Worm (Caenorhabditis elegans) whole organism, L3 larva: Measurements from ENCODE around the gene F36D4.6.

ENCODE experiments used
- R02D3.7 ChIP-seq: fragments of 150-350 bp; optimal IDR thresholded peaks from 2 replicates; lab custom pipeline; 2014; ENCODE audit warnings: missing biosample characterization, missing genetic modification characterization
- aly-2 ChIP-seq: fragments of 150-350 bp; optimal IDR thresholded peaks from 2 replicates; lab custom pipeline; 2014; ENCODE audit warnings: missing biosample characterization, missing genetic modification characterization
- ceh-16 ChIP-seq: sonication (generic microtip); optimal IDR thresholded peaks from 2 replicates; lab custom pipeline; 2017; ENCODE audit warnings: missing biosample characterization, missing genetic modification characterization
- ceh-28 ChIP-seq: fragments of 150-350 bp; optimal IDR thresholded peaks from 2 replicates; lab custom pipeline; 2014; ENCODE audit warnings: missing biosample characterization, missing genetic modification reagents, missing genetic modification characterization
- ceh-9 ChIP-seq: sonication (generic microtip); optimal IDR thresholded peaks from 2 replicates; lab custom pipeline; 2018; ENCODE audit warnings: missing biosample characterization, missing genetic modification characterization
- daf-12 ChIP-seq: fragments of 150-350 bp; optimal IDR thresholded peaks from 2 replicates; lab custom pipeline; 2014; ENCODE audit warnings: missing biosample characterization, missing genetic modification reagents, missing genetic modification characterization
- egl-27 ChIP-seq: sonication (generic microtip); optimal IDR thresholded peaks from 4 replicates; lab custom pipeline; 2017; ENCODE audit warnings: missing biosample characterization, missing genetic modification reagents, missing genetic modification characterization
- elt-2 ChIP-seq: sonication (generic microtip); optimal IDR thresholded peaks from 2 replicates; lab custom pipeline; 2016; ENCODE audit warnings: missing genetic modification reagents, mild to moderate bottlenecking, missing genetic modification characterization, missing compliant biosample characterization
- elt-3 ChIP-seq, 3 experiments: fragments of 150-350 bp in 1 of 3; sonication (generic microtip) in 2 of 3; optimal IDR thresholded peaks; 2 replicates in 2 of 3; 4 replicates in 1 of 3; lab custom pipeline; 2014 to 2017; ENCODE audit warnings: missing biosample characterization in 3 of 3, missing genetic modification characterization in 3 of 3
- eor-1 ChIP-seq, 2 experiments: fragments of 150-350 bp; optimal IDR thresholded peaks; 2 replicates each; lab custom pipeline; 2014 to 2018; ENCODE audit warnings: missing biosample characterization in 2 of 2, missing genetic modification characterization in 2 of 2
- fkh-10 ChIP-seq: sonication (generic microtip); optimal IDR thresholded peaks from 2 replicates; lab custom pipeline; 2017; ENCODE audit warnings: missing biosample characterization, missing genetic modification reagents, missing genetic modification characterization
- fkh-2 ChIP-seq: fragments of 150-350 bp; optimal IDR thresholded peaks from 2 replicates; lab custom pipeline; 2014; ENCODE audit warnings: missing biosample characterization, missing genetic modification reagents, missing genetic modification characterization
- hmg-11 ChIP-seq: sonication (generic microtip); optimal IDR thresholded peaks from 2 replicates; lab custom pipeline; 2016; ENCODE audit warnings: missing genetic modification characterization, missing compliant biosample characterization
- jun-1 ChIP-seq: fragments of 150-350 bp; optimal IDR thresholded peaks from 2 replicates; lab custom pipeline; 2014; ENCODE audit warnings: missing biosample characterization, missing genetic modification reagents, missing genetic modification characterization
- lin-15B ChIP-seq: fragments of 150-350 bp; optimal IDR thresholded peaks from 2 replicates; lab custom pipeline; 2014; ENCODE audit warnings: missing biosample characterization, missing genetic modification characterization
- lin-39 ChIP-seq: fragments of 150-350 bp; optimal IDR thresholded peaks from 2 replicates; lab custom pipeline; 2018; ENCODE audit warnings: missing biosample characterization, missing genetic modification reagents, missing genetic modification characterization
- lsy-12 ChIP-seq: sonication (generic microtip); optimal IDR thresholded peaks from 2 replicates; lab custom pipeline; 2016; ENCODE audit warnings: mild to moderate bottlenecking, missing genetic modification characterization, missing compliant biosample characterization
- mml-1 ChIP-seq: fragments of 150-350 bp; sonication (generic microtip); optimal IDR thresholded peaks from 3 replicates; lab custom pipeline; 2014; ENCODE audit warnings: missing biosample characterization, missing genetic modification characterization
- nhr-11 ChIP-seq: fragments of 150-350 bp; optimal IDR thresholded peaks from 2 replicates; lab custom pipeline; 2014; ENCODE audit warnings: missing biosample characterization, missing genetic modification characterization
- nhr-12 ChIP-seq: fragments of 150-350 bp; optimal IDR thresholded peaks from 2 replicates; lab custom pipeline; 2014; ENCODE audit warnings: missing biosample characterization, missing genetic modification characterization
- nhr-23 ChIP-seq: fragments of 150-350 bp; optimal IDR thresholded peaks from 2 replicates; lab custom pipeline; 2014; ENCODE audit warnings: missing biosample characterization, missing genetic modification reagents, missing genetic modification characterization
- nhr-237 ChIP-seq: fragments of 150-350 bp; optimal IDR thresholded peaks from 2 replicates; lab custom pipeline; 2014; ENCODE audit warnings: missing biosample characterization, missing genetic modification characterization
- nhr-25 ChIP-seq: sonication (generic microtip); optimal IDR thresholded peaks from 2 replicates; lab custom pipeline; 2017; ENCODE audit warnings: missing biosample characterization, missing genetic modification characterization
- nhr-28 ChIP-seq: fragments of 150-350 bp; optimal IDR thresholded peaks from 2 replicates; lab custom pipeline; 2014; ENCODE audit warnings: missing biosample characterization, missing genetic modification characterization
- nhr-67 ChIP-seq: fragments of 150-350 bp; optimal IDR thresholded peaks from 2 replicates; lab custom pipeline; 2014; ENCODE audit warnings: missing biosample characterization, missing genetic modification characterization
- nhr-76 ChIP-seq: fragments of 150-350 bp; sonication (generic microtip); optimal IDR thresholded peaks from 5 replicates; lab custom pipeline; 2014; ENCODE audit warnings: missing biosample characterization, missing genetic modification characterization
- nhr-77 ChIP-seq: fragments of 150-350 bp; optimal IDR thresholded peaks from 2 replicates; lab custom pipeline; 2014; ENCODE audit warnings: missing biosample characterization, missing genetic modification characterization
- pha-4 ChIP-seq: fragments of 150-350 bp; optimal IDR thresholded peaks from 2 replicates; lab custom pipeline; 2014; ENCODE audit warnings: missing biosample characterization, missing genetic modification reagents, missing genetic modification characterization
- pqm-1 ChIP-seq: fragments of 150-350 bp; optimal IDR thresholded peaks from 2 replicates; lab custom pipeline; 2017; ENCODE audit warnings: missing biosample characterization, missing genetic modification characterization, inconsistent platforms
- sea-2 ChIP-seq: fragments of 150-350 bp; sonication (generic microtip); optimal IDR thresholded peaks from 4 replicates; lab custom pipeline; 2014; ENCODE audit warnings: missing biosample characterization, missing genetic modification reagents, missing genetic modification characterization
- skn-1 ChIP-seq: fragments of 150-350 bp; optimal IDR thresholded peaks from 2 replicates; lab custom pipeline; 2014; ENCODE audit warnings: missing biosample characterization, missing genetic modification characterization
- tbx-2 ChIP-seq: sonication (generic microtip); optimal IDR thresholded peaks from 2 replicates; lab custom pipeline; 2016; ENCODE audit warnings: mild to moderate bottlenecking, missing genetic modification characterization, missing compliant biosample characterization
- unc-39 ChIP-seq: sonication (generic microtip); optimal IDR thresholded peaks from 4 replicates; lab custom pipeline; 2017; ENCODE audit warnings: missing biosample characterization, missing genetic modification characterization
- zag-1 ChIP-seq: fragments of 150-350 bp; optimal IDR thresholded peaks from 2 replicates; lab custom pipeline; 2014; ENCODE audit warnings: missing biosample characterization, missing genetic modification characterization
- ztf-11 ChIP-seq: fragments of 150-350 bp; optimal IDR thresholded peaks from 2 replicates; lab custom pipeline; 2014; ENCODE audit warnings: missing biosample characterization, missing genetic modification characterization

Gene F36D4.6

DNA sequence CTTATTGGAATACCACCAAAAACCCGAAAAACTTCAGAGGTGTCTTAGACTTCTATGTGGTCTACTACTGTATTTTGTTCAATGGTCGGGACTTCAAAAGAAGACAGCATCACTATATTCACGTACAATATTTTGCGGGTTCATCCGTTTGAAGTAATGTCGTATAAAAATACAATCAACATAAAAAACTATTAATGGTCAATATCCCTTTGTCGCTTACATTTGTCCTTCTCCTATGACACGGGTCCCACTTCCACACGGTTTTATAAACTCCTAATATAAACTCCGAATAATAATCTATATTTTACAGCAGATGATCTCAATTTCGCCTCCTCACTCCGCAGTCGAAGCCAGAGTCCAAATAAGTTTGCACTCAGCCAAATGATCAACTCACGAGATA lies 30.6 kb upstream of the F36D4.6 start:
- TF ChIP-seq nhr-76 (tag; lab: Kevin White, UChicago), result no peak
- TF ChIP-seq nhr-237 (tag; lab: Kevin White, UChicago), result no peak
- TF ChIP-seq skn-1, result no peak
- TF ChIP-seq nhr-67 (tag; lab: Kevin White, UChicago), result no peak
- no peak for TF ChIP-seq ceh-9
- TF ChIP-seq eor-1 (tag; optimal IDR thresholded peaks at IDR 0.05; lab: Kevin White, UChicago), result no peak
- TF ChIP-seq nhr-23, result no peak
- no peak for TF ChIP-seq elt-3 (tag; optimal IDR thresholded peaks at IDR 0.05; lab: Kevin White, UChicago)
- TF ChIP-seq ceh-16 (tag; lab: Kevin White, UChicago), result no peak
- no peak for TF ChIP-seq ztf-11 (tag; lab: Kevin White, UChicago)
- no peak for TF ChIP-seq nhr-12 (tag; lab: Kevin White, UChicago)

DNA sequence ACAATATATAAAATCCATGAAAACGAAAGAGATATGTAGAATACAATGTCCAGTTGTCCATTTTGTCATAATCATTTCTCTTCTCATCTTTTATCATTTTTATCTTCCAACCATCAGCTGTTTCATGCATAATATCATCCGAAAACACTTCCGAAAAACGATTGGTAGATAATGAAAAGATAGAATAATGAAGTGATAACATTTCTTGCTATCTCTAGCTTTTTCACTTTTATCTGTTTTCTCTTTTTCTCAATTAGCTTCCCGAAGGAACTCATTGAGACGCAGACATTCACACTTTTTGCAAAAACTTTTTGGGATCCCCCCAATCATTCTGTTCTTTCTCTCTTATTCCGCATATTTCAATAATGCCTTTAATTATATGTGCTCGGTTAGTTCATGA lies 27.0 kb upstream of the F36D4.6 start:
- TF ChIP-seq elt-3 (tag; optimal IDR thresholded peaks at IDR 0.05; lab: Kevin White, UChicago) (peak in 2 of 3 experiments; percentile 24 to 52), nhr-77 (tag; lab: Kevin White, UChicago) (no peak), mml-1 (tag; lab: Kevin White, UChicago) (no peak), nhr-12 (tag; lab: Kevin White, UChicago) (no peak), unc-39 (tag; lab: Kevin White, UChicago) (no peak), tbx-2 (tag; lab: Kevin White, UChicago) (no peak), elt-2 (tag; lab: Kevin White, UChicago) (peak; percentile 49), egl-27 (tag; lab: Kevin White, UChicago) (no peak), nhr-67 (tag; lab: Kevin White, UChicago) (no peak), R02D3.7 (tag; lab: Kevin White, UChicago) (no peak), nhr-23 (peak; percentile 35), aly-2 (no peak)

DNA sequence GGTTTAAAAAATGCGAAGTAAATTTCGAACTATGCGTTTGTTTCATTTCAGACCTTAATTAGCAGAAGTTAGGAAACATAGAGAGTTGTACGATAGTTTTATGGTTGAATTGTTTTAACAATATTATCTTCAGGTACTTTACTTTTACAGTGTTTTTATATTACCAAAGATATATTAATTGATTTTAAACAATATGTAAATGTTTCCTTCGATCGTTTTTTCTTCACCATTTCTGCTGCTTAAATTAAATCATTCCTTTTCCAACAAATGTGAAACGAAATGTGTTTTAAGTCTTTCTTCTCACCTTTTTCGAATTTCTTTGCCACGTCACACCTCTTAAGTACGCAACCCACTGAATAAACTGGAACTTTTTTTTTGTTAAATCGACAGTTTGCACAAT lies 26.4 kb upstream of the F36D4.6 start:
- TF ChIP-seq sea-2 (GFP tag; lab: Kevin White, UChicago), result no peak
- no peak for TF ChIP-seq nhr-11 (tag; lab: Kevin White, UChicago)
- no peak for TF ChIP-seq nhr-67 (tag; lab: Kevin White, UChicago)
- TF ChIP-seq nhr-25 (tag; lab: Kevin White, UChicago), result peak; percentile 4
- TF ChIP-seq egl-27 (tag; lab: Kevin White, UChicago), result no peak

DNA sequence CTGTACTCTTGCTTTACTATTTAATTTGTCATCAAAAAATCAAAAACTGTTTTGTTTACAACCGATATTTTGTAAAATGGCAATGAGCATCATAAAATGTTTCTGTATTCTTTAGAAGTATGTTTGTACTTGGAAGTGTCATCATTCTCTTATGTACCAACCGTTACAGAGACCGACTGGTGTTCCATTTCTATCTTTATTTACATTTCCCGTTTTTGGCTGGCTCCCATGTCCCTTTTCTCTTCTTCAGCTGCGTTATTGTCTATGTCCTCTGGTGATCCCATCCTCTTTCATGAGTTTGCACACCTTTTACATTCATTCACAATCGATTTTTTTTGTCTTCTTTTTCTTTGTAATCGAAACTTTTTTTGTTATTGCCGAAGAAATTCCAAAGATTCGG lies 24.5 kb upstream of the F36D4.6 start:
- no peak for TF ChIP-seq nhr-237 (tag; lab: Kevin White, UChicago)
- peak; percentile 80 for TF ChIP-seq pha-4 (tag; lab: Kevin White, UChicago)

DNA sequence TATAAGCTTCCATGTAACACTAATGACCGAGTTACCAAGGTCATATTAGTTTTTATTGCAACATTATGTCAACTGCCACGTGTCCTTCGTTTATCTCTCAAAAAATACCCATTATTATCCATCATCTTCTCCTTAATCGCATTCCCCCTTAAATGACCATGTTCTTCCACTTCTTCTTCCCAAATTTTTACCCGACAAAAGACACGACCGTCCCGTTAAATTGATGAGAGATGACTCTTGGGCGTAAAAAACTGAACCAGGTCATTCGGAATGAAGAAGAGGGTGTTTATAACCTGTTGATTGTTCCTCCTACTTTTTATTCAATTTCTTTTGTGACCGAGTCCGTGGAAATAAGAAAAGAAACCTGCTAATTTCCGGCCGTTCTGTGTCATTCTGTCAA lies 17.6 kb upstream of the F36D4.6 start:
- TF ChIP-seq nhr-25 (tag; lab: Kevin White, UChicago) (peak; percentile 27), nhr-76 (tag; lab: Kevin White, UChicago) (no peak), nhr-23 (peak; percentile 75), nhr-28 (tag; lab: Kevin White, UChicago) (no peak), nhr-12 (tag; lab: Kevin White, UChicago) (no peak), daf-12 (no peak), lin-15B (tag; lab: Kevin White, UChicago) (no peak)

DNA sequence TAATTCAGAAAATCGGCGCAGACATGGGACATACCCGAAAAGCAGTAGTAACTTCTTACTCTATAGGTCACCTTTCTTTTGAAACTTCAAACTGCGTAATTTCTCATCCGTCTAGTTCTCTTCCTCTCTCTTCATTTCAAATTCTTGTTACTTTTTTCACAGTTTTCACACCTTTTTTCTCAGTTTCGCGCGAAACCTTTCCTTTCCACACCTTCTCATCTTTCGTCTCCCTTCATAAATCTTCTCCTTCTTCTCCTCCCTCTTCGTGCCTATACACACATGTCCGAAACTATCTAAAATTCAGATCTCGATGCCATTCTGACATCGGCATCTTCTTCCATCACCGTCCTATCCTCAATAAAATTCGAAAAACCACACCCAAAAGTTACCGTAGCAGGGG lies 16.8 kb upstream of the F36D4.6 start, which contains the start of gene wdr-62:
Gene wdr-62 (plus strand): TSS at position 301 of the 400 bp plus-strand sequence.
- TF ChIP-seq ztf-11 (tag; lab: Kevin White, UChicago) (no peak), aly-2 (no peak), elt-3 (tag; optimal IDR thresholded peaks at IDR 0.05; lab: Kevin White, UChicago) (no peak), fkh-2 (tag; lab: Kevin White, UChicago) (no peak), nhr-23 (no peak), tbx-2 (tag; lab: Kevin White, UChicago) (no peak)

DNA sequence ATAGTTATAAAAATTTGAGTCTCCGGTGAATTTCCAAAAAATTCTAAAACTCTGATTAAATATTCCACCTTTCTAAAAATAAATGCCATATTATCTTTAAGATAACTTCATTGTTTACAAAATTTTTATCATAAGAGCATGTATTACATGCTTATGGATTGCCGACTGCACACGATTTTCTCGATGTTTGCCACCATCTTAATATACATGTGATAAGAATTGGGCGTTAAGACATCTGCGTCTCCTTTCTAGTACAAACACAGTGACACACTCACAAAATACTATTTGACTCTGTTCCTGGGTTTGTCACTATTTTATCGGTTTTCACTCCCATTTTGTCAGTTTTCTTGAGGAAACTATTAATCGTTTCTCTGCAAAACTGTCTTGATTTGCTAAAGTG lies 16.1 kb upstream of the F36D4.6 start:
- TF ChIP-seq elt-3 (tag; optimal IDR thresholded peaks at IDR 0.05; lab: Kevin White, UChicago) (no peak), lin-15B (tag; lab: Kevin White, UChicago) (no peak), nhr-76 (tag; lab: Kevin White, UChicago) (no peak), jun-1 (tag; lab: Kevin White, UChicago) (peak; percentile 39), lsy-12 (tag; lab: Kevin White, UChicago) (no peak), fkh-10 (GFP tag; lab: Kevin White, UChicago) (no peak), pha-4 (tag; lab: Kevin White, UChicago) (peak; percentile 89), lin-39 (tag; lab: Kevin White, UChicago) (no peak), egl-27 (tag; lab: Kevin White, UChicago) (no peak), zag-1 (tag; lab: Kevin White, UChicago) (no peak), pqm-1 (peak; percentile 90), eor-1 (tag; optimal IDR thresholded peaks at IDR 0.05; lab: Kevin White, UChicago) (no peak), nhr-77 (tag; lab: Kevin White, UChicago) (no peak), hmg-11 (tag; lab: Kevin White, UChicago) (no peak), ceh-28 (tag; lab: Kevin White, UChicago) (no peak), elt-2 (tag; lab: Kevin White, UChicago) (peak; percentile 96)
